Worm (Caenorhabditis elegans) whole organism, early embryonic: ENCODE data around the gene srh-207.

Source experiments
- B0310.2 ChIP-seq: sonication (generic microtip); optimal IDR thresholded peaks from 2 replicates; lab custom pipeline; 2016; ENCODE audit warnings: mild to moderate bottlenecking, missing genetic modification characterization, missing compliant biosample characterization
- F13C5.2 ChIP-seq: sonication (generic microtip); optimal IDR thresholded peaks from 2 replicates; lab custom pipeline; 2017; ENCODE audit warnings: mild to moderate bottlenecking, missing genetic modification characterization, inconsistent platforms, missing compliant biosample characterization
- aly-1 ChIP-seq: sonication (generic microtip); optimal IDR thresholded peaks from 2 replicates; lab custom pipeline; 2016; ENCODE audit warnings: missing genetic modification characterization, missing compliant biosample characterization
- ama-1 ChIP-seq: fragments of 150-350 bp; optimal IDR thresholded peaks from 2 replicates; lab custom pipeline; 2014
- ceh-13 ChIP-seq: fragments of 200-800 bp; sonication (Bioruptor generic); optimal IDR thresholded peaks from 2 replicates; lab custom pipeline; 2018; ENCODE audit warnings: mild to moderate bottlenecking, missing genetic modification characterization, missing compliant biosample characterization
- tbx-11 ChIP-seq: fragments of 200-800 bp; sonication (Bioruptor generic); IDR thresholded peaks from 2 replicates; pipeline ENCODE4 v1.3.6; 2022; ENCODE audit warnings: missing genetic modification characterization, missing compliant biosample characterization
- tbx-37 ChIP-seq: fragments of 200-800 bp; sonication (Bioruptor generic); conservative IDR thresholded peaks from 2 replicates; pipeline ENCODE4 v1.3.6; 2022; ENCODE audit warnings: missing genetic modification reagents, missing genetic modification characterization, missing compliant biosample characterization
- tra-4 ChIP-seq: sonication (generic microtip); optimal IDR thresholded peaks from 2 replicates; lab custom pipeline; 2017; ENCODE audit warnings: missing genetic modification characterization, missing compliant biosample characterization

- TF ChIP-seq ama-1 (lab: Kevin White, UChicago), result no peak
- TF ChIP-seq tbx-11 (GFP tag; lab: Robert Waterston, UW), result no peak
- no peak for TF ChIP-seq tra-4
- no peak for TF ChIP-seq aly-1 (tag; lab: Kevin White, UChicago)
- TF ChIP-seq F13C5.2 (tag; lab: Kevin White, UChicago), result no peak
- no peak for TF ChIP-seq B0310.2 (tag; lab: Kevin White, UChicago)
- TF ChIP-seq tbx-37 (GFP tag; lab: Robert Waterston, UW), result no peak
- TF ChIP-seq ceh-13, result no peak
These were observed at the start of gene srh-207 for ce11 chrV:18410142-18410541.
